Worm (Caenorhabditis elegans) whole organism, L4 larva: ENCODE measurements around the gene D2007.2.
A peak's percentile ranks its signal among the peaks of the same experiment; 100 is the strongest.

ENCODE experiments used
- D1046.2 ChIP-seq: fragments of 200-800 bp; sonication (Bioruptor generic); IDR thresholded peaks from 2 replicates; pipeline ENCODE4 v1.3.6; 2022; ENCODE audit warnings: missing genetic modification characterization, missing compliant biosample characterization
- F10B5.3 ChIP-seq: sonication (generic microtip); optimal IDR thresholded peaks from 2 replicates; lab custom pipeline; 2016; ENCODE audit warnings: mild to moderate bottlenecking, missing genetic modification characterization, missing compliant biosample characterization
- F37D6.2 ChIP-seq: sonication (generic microtip); optimal IDR thresholded peaks from 2 replicates; lab custom pipeline; 2016; ENCODE audit warnings: mild to moderate bottlenecking, missing genetic modification characterization, missing compliant biosample characterization
- aha-1 ChIP-seq: fragments of 150-350 bp; peaks from one replicate; lab custom pipeline; 2014; ENCODE audit warnings: missing biosample characterization, missing genetic modification characterization
- aly-2 ChIP-seq: sonication (generic microtip); optimal IDR thresholded peaks from 2 replicates; lab custom pipeline; 2018; ENCODE audit warnings: missing biosample characterization, missing genetic modification characterization
- ama-1 ChIP-seq: fragments of 150-350 bp; optimal IDR thresholded peaks from 2 replicates; lab custom pipeline; 2014; ENCODE audit warnings: inconsistent platforms, mixed read lengths
- arid-1 ChIP-seq: fragments of 200-800 bp; sonication (Bioruptor generic); conservative IDR thresholded peaks from 2 replicates; pipeline ENCODE4 v1.3.6; 2022; ENCODE audit warnings: missing genetic modification reagents, missing genetic modification characterization, missing compliant biosample characterization
- ceh-20 ChIP-seq: fragments of 200-800 bp; sonication (Bioruptor generic); IDR thresholded peaks from 2 replicates; pipeline ENCODE4 v1.3.6; 2022; ENCODE audit warnings: missing genetic modification reagents, missing genetic modification characterization, missing compliant biosample characterization
- ceh-82 ChIP-seq: sonication (generic microtip); optimal IDR thresholded peaks from 2 replicates; lab custom pipeline; 2017; ENCODE audit warnings: missing biosample characterization, missing genetic modification characterization
- ces-1 ChIP-seq: fragments of 150-350 bp; sonication (generic microtip); optimal IDR thresholded peaks from 4 replicates; lab custom pipeline; 2014; ENCODE audit warnings: missing biosample characterization, missing genetic modification reagents, missing genetic modification characterization
- cey-2 ChIP-seq: sonication (generic microtip); optimal IDR thresholded peaks from 3 replicates; lab custom pipeline; 2017; ENCODE audit warnings: missing genetic modification characterization, mild to moderate bottlenecking, missing compliant biosample characterization, antibody characterized with exemption, borderline replicate concordance; ENCODE audit not compliant: insufficient read depth
- daf-12 ChIP-seq: fragments of 150-350 bp; optimal IDR thresholded peaks from 2 replicates; lab custom pipeline; 2014; ENCODE audit warnings: missing biosample characterization, missing genetic modification reagents, missing genetic modification characterization
- daf-8 ChIP-seq: fragments of 200-800 bp; sonication (Bioruptor generic); IDR thresholded peaks from 2 replicates; pipeline ENCODE4 v1.3.6; 2022; ENCODE audit warnings: missing genetic modification characterization, missing compliant biosample characterization
- dmd-6 ChIP-seq: fragments of 200-800 bp; sonication (Bioruptor generic); IDR thresholded peaks from 2 replicates; pipeline ENCODE4 v1.3.6; 2022; ENCODE audit warnings: missing genetic modification reagents, missing genetic modification characterization, missing compliant biosample characterization
- dve-1 ChIP-seq: sonication (generic microtip); optimal IDR thresholded peaks from 2 replicates; lab custom pipeline; 2017; ENCODE audit warnings: antibody characterized with exemption, mild to moderate bottlenecking, missing genetic modification characterization, missing compliant biosample characterization; ENCODE audit not compliant: insufficient read depth
- egl-43 ChIP-seq: fragments of 200-800 bp; sonication (Bioruptor generic); IDR thresholded peaks from 2 replicates; pipeline ENCODE4 v1.3.6; 2022; ENCODE audit warnings: missing genetic modification reagents, missing genetic modification characterization, missing compliant biosample characterization
- fkh-10 ChIP-seq: fragments of 150-350 bp; optimal IDR thresholded peaks from 2 replicates; lab custom pipeline; 2014; ENCODE audit warnings: missing biosample characterization, missing genetic modification reagents, missing genetic modification characterization
- lim-7 ChIP-seq: fragments of 200-800 bp; sonication (Bioruptor generic); IDR thresholded peaks from 2 replicates; pipeline ENCODE4 v1.3.6; 2022; ENCODE audit warnings: missing genetic modification characterization, missing compliant biosample characterization
- lin-29 ChIP-seq: fragments of 200-800 bp; sonication (Bioruptor generic); IDR thresholded peaks from 2 replicates; pipeline ENCODE4 v1.3.6; 2022; ENCODE audit warnings: missing genetic modification reagents, missing genetic modification characterization, missing compliant biosample characterization
- lin-38 ChIP-seq: fragments of 200-800 bp; sonication (Bioruptor generic); IDR thresholded peaks from 2 replicates; pipeline ENCODE4 v1.3.6; 2022; ENCODE audit warnings: missing genetic modification reagents, missing genetic modification characterization, missing compliant biosample characterization
- lsy-2 ChIP-seq, 2 experiments: fragments of 150-350 bp in 1 of 2; sonication (generic microtip) in 1 of 2; optimal IDR thresholded peaks; 2 replicates each; lab custom pipeline; 2014 to 2017; ENCODE audit warnings: missing biosample characterization in 2 of 2, missing genetic modification characterization in 2 of 2
- madf-5 ChIP-seq, 2 experiments: fragments of 200-800 bp; sonication (Bioruptor generic); IDR thresholded peaks; 2 replicates each; pipeline ENCODE4 v1.3.6; 2022; ENCODE audit warnings: missing compliant biosample characterization in 2 of 2, missing genetic modification characterization in 2 of 2
- mdt-29 ChIP-seq: fragments of 200-800 bp; sonication (Bioruptor generic); IDR thresholded peaks from 2 replicates; pipeline ENCODE4 v1.3.6; 2022; ENCODE audit warnings: missing genetic modification reagents, missing genetic modification characterization, missing compliant biosample characterization
- mxl-2 ChIP-seq: fragments of 200-800 bp; sonication (Bioruptor generic); conservative IDR thresholded peaks from 2 replicates; pipeline ENCODE4 v1.3.6; 2022; ENCODE audit warnings: missing genetic modification reagents, missing genetic modification characterization, missing compliant biosample characterization
- nhr-102 ChIP-seq: sonication (generic microtip); optimal IDR thresholded peaks from 2 replicates; lab custom pipeline; 2016; ENCODE audit warnings: mild to moderate bottlenecking, missing genetic modification characterization, moderate library complexity, missing compliant biosample characterization
- pha-4 ChIP-seq, 2 experiments: fragments of 150-350 bp in 1 of 2; fragments of 200-800 bp in 1 of 2; sonication (Bioruptor generic) in 1 of 2; IDR thresholded peaks in 1 of 2; optimal IDR thresholded peaks in 1 of 2; 2 replicates each; pipeline versions ENCODE4 v1.3.6 to Lab custom; 2014 to 2022; ENCODE audit warnings: missing genetic modification characterization in 2 of 2, missing genetic modification reagents in 2 of 2, missing biosample characterization in 1 of 2, missing compliant biosample characterization in 1 of 2
- php-3 ChIP-seq: fragments of 200-800 bp; sonication (Bioruptor generic); IDR thresholded peaks from 2 replicates; pipeline ENCODE4 v1.3.6; 2022; ENCODE audit warnings: missing genetic modification reagents, missing genetic modification characterization, missing compliant biosample characterization
- rbr-2 ChIP-seq: sonication (generic microtip); optimal IDR thresholded peaks from 2 replicates; lab custom pipeline; 2016; ENCODE audit warnings: missing genotype, missing genetic modification characterization, missing compliant biosample characterization
- set-16 ChIP-seq: fragments of 200-800 bp; sonication (Bioruptor generic); IDR thresholded peaks from 2 replicates; pipeline ENCODE4 v1.3.6; 2022; ENCODE audit warnings: missing genetic modification reagents, missing genetic modification characterization, missing compliant biosample characterization
- snpc-1.2 ChIP-seq: fragments of 200-800 bp; sonication (Bioruptor generic); IDR thresholded peaks from 2 replicates; pipeline ENCODE4 v1.3.6; 2022; ENCODE audit warnings: missing genetic modification reagents, missing genetic modification characterization, missing compliant biosample characterization
- tra-1 ChIP-seq: fragments of 200-800 bp; sonication (Bioruptor generic); IDR thresholded peaks from 2 replicates; pipeline ENCODE4 v1.3.6; 2022; ENCODE audit warnings: missing genetic modification reagents, missing genetic modification characterization, missing compliant biosample characterization
- unc-62 ChIP-seq, 3 experiments: fragments of 150-350 bp in 1 of 3; sonication (generic microtip); optimal IDR thresholded peaks in 2 of 3; peaks in 1 of 3; 1 replicate in 1 of 3; 2 replicates in 2 of 3; lab custom pipeline; 2014 to 2017; ENCODE audit warnings: missing biosample characterization in 3 of 3, missing genetic modification characterization in 3 of 3, missing genetic modification reagents in 3 of 3, missing genotype in 1 of 3
- vab-7 ChIP-seq: fragments of 200-800 bp; sonication (Bioruptor generic); IDR thresholded peaks from 2 replicates; pipeline ENCODE4 v1.3.6; 2022; ENCODE audit warnings: missing genetic modification reagents, missing genetic modification characterization, missing compliant biosample characterization
- zfp-3 ChIP-seq: fragments of 200-800 bp; sonication (Bioruptor generic); conservative IDR thresholded peaks from 2 replicates; pipeline ENCODE4 v1.3.6; 2022; ENCODE audit warnings: missing genetic modification reagents, missing genetic modification characterization, missing compliant biosample characterization

The D2007.2 gene

ce11 chrIII:8163788-8164423 is 15.1 kb downstream of the D2007.2 start, which contains the start of gene prp-8 (continued):
- TF ChIP-seq pha-4 (GFP tag; IDR thresholded peaks at IDR 0.05; lab: Robert Waterston, UW): no peak
- peak; percentile 94 for TF ChIP-seq pha-4 (tag; optimal IDR thresholded peaks at IDR 0.05; lab: Kevin White, UChicago)
- TF ChIP-seq zfp-3 (GFP tag; lab: Robert Waterston, UW): 0 out of 2 replicates have a peak, but pooled peaks have one; percentile 58
- TF ChIP-seq dve-1 (tag; lab: Kevin White, UChicago): peak; percentile 92
- TF ChIP-seq rbr-2 (tag; lab: Kevin White, UChicago): peak; percentile 85
- TF ChIP-seq, all 104 proteins: peak for 50

DNA sequence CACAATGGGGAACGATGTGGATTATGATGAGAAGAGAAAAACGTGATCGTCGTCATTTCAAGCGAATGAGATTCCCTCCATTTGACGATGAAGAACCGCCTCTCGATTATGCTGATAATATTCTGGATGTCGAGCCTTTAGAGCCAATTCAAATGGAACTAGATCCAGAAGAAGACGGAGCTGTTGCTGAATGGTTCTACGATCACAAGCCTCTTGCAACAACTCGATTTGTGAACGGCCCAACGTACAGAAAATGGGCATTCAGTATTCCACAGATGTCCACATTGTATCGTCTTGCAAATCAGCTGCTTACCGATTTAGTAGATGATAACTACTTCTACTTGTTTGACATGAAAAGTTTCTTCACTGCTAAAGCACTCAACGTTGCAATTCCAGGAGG is 16.0 kb downstream of the D2007.2 start:
- TF ChIP-seq aha-1 (tag; lab: Kevin White, UChicago) (peak; percentile 97), php-3 (GFP tag; lab: Robert Waterston, UW) (no peak)

DNA sequence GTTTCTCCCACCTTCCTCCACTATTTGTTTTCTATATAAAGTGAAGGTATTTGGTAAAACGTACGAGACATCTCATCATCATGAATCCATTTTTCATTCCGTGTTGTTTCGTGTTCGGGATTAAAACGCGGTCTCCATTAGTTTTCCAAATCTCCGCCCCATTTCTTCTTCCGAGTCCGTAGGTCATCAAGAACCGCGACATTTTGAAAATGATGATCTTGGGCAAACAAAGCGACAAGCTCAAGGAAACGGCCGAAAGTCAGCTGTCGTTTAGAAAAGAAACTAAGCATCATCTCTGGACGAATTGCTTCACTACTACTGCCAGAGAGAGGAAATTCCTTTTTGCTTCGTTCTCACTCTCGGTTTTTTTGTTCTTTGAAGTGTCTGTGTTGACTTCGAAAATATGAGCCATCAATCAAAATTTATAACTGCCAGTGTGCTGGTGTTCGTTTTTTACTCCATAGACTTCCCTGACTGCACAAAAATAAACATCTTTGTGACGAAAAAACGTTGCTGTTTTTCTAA is 23.9 kb downstream of the D2007.2 start:
- TF ChIP-seq unc-62 (GFP tag; optimal IDR thresholded peaks at IDR 0.05 in 1 of 2; lab: Kevin White, UChicago) (peak in 1 of 2 experiments; percentile 72), unc-62 (tag; optimal IDR thresholded peaks at IDR 0.05; lab: Kevin White, UChicago) (no peak), tra-1 (0 out of 2 replicates have a peak, but pooled peaks have one; percentile 30), ama-1 (lab: Kevin White, UChicago) (peak; percentile 21), snpc-1.2 (GFP tag; lab: Robert Waterston, UW) (no peak), dmd-6 (GFP tag; lab: Robert Waterston, UW) (0 out of 2 replicates have a peak, but pooled peaks have one; percentile 12), lim-7 (GFP tag; lab: Robert Waterston, UW) (no peak), mxl-2 (GFP tag; lab: Robert Waterston, UW) (no peak), lsy-2 (tag; optimal IDR thresholded peaks at IDR 0.05; lab: Kevin White, UChicago) (peak in 1 of 2 experiments; percentile 7), fkh-10 (GFP tag; lab: Kevin White, UChicago) (no peak), dve-1 (tag; lab: Kevin White, UChicago) (no peak), ceh-20 (GFP tag; lab: Robert Waterston, UW) (0 out of 2 replicates have a peak, but pooled peaks have one; percentile 38), nhr-102 (tag; lab: Kevin White, UChicago) (no peak), rbr-2 (tag; lab: Kevin White, UChicago) (no peak)

DNA sequence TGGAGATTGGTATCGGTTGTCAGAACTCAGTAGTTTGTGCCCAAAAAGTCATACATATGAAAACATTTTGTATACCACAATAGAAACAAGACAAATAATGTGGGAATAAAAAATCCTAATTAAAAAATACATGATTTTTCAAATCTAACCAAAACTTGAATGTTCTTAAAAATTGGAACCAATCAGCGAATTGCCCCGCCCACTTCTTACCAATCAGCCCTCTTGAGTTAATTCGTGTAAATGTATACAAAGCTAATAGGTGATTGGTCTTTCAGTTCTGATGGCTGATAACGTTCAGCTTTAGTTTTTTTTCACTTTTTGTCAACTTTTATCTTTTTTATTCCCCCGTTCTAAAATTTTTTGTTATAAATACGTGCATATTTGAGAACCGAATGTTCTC is 26.5 kb downstream of the D2007.2 start:
- no peak for TF ChIP-seq lin-38

- no peak for TF ChIP-seq vab-7 (GFP tag; lab: Robert Waterston, UW)
- peak; percentile 0 for TF ChIP-seq fkh-10 (GFP tag; lab: Kevin White, UChicago)
These were observed 27.5 kb downstream of the D2007.2 start, which contains the start of gene C50C3.12 for ce11 chrIII:8176265-8176664. Gene C50C3.12 (plus strand): TSS chrIII:8176565.

DNA sequence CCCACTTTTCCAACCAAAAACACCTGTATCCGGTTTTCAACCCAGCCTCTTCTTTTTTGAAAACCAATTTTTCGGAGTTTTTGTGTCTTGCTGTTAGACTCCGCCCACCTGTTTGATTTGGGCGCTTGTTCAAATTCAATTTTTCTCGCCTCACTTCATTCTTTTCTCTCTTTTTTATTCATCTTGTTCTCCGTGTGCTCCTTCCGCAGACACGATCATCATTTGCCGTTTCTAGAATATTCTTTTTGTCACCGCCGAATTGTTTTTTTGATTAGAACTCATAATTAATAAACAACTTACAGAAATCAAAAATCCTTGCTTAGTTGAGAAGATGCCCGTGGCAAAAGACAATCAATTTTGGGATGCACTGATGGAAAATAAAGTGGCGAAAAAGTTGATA is 30.2 kb downstream of the D2007.2 start, which contains the start of gene C50C3.5:
Gene C50C3.5, plus strand, starts transcription at position 301 of the 400 bp plus-strand sequence.
- TF ChIP-seq lin-29 (GFP tag; lab: Robert Waterston, UW): no peak
- peak; percentile 39 for TF ChIP-seq ces-1 (GFP tag; lab: Kevin White, UChicago)
- TF ChIP-seq, all 104 proteins: peak for 1

ce11 chrIII:8181581-8181980 is 32.8 kb downstream of the D2007.2 start, which contains the start of gene spc-2:
Gene spc-2 (plus strand): TSS chrIII:8181881.
- no peak for TF ChIP-seq D1046.2 (GFP tag; lab: Robert Waterston, UW)
- no peak for TF ChIP-seq ces-1 (GFP tag; lab: Kevin White, UChicago)
- no peak for TF ChIP-seq set-16 (GFP tag; lab: Robert Waterston, UW)
- no peak for TF ChIP-seq arid-1 (GFP tag; lab: Robert Waterston, UW)
- no peak for TF ChIP-seq daf-12
- no peak for TF ChIP-seq lsy-2 (tag; optimal IDR thresholded peaks at IDR 0.05; lab: Kevin White, UChicago)
- no peak for TF ChIP-seq egl-43 (GFP tag; lab: Robert Waterston, UW)
- TF ChIP-seq daf-8 (GFP tag; lab: Robert Waterston, UW): no peak
- no peak for TF ChIP-seq lim-7 (GFP tag; lab: Robert Waterston, UW)
- no peak for TF ChIP-seq lin-38
- no peak for TF ChIP-seq F10B5.3 (tag; lab: Kevin White, UChicago)
- no peak for TF ChIP-seq mdt-29 (GFP tag; lab: Robert Waterston, UW)
- no peak for TF ChIP-seq madf-5 (GFP tag; IDR thresholded peaks at IDR 0.05; lab: Robert Waterston, UW)
- no peak for TF ChIP-seq aly-2
- no peak for TF ChIP-seq aha-1 (tag; lab: Kevin White, UChicago)
- TF ChIP-seq F37D6.2 (tag; lab: Kevin White, UChicago): no peak
- TF ChIP-seq ceh-82 (tag; lab: Kevin White, UChicago): no peak
- no peak for TF ChIP-seq cey-2 (tag; lab: Kevin White, UChicago)
